Worm (Caenorhabditis elegans): ENCODE measurements around the gene nhr-251.

ce11 chrV:598626-599025 is 1.7 kb upstream of the nhr-251 start:
- no peak for TF ChIP-seq pha-4 (tag; optimal IDR thresholded peaks at IDR 0.05)
- no peak for TF ChIP-seq Y56A3A.18 (GFP tag; IDR thresholded peaks at IDR 0.05)
